Worm (Caenorhabditis elegans): Measurements from ENCODE around the gene K08D10.10.

DNA sequence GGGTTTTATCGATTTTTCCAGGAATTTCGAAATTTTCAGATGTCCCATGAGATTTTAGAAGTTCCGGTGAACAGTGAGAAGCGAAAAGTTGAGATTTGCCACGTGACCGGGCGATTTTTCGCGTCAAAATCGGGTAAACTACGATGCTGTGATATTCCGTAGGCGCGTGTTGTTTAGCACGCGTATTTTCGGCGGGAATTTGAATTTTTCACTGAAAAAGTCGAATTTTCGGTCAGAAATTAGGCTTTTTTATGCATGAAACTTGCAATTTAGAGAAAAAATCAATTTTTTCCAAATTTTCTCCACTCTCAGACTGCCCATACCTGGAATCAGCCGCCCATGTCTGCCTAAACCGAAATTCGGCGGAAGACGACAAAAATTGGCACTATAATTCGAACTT lies 26.4 kb downstream of the K08D10.10 start, which contains the start of gene tsen-34:
- TF ChIP-seq Y55F3AM.14 (GFP tag; optimal IDR thresholded peaks at IDR 0.05): no peak
- no peak for TF ChIP-seq unc-62 (GFP tag; optimal IDR thresholded peaks at IDR 0.05)
- no peak for TF ChIP-seq ceh-82 (tag; optimal IDR thresholded peaks at IDR 0.05)
- TF ChIP-seq ZK546.5 (tag; optimal IDR thresholded peaks at IDR 0.05): no peak
- no peak for TF ChIP-seq nhr-12 (tag; optimal IDR thresholded peaks at IDR 0.05)
